Fruit fly (Drosophila melanogaster) whole organism, embryonic: ENCODE results near the gene Kpc1.

Experiments
- Aef1 ChIP-seq: fragments of 200-800 bp; sonication (Bioruptor generic); IDR thresholded peaks from 3 replicates; pipeline ENCODE4 v1.3.6; 2022; ENCODE audit warnings: missing biosample characterization, missing genetic modification characterization
- Asciz ChIP-seq: fragments of 200-800 bp; sonication (Bioruptor generic); optimal IDR thresholded peaks from 2 replicates; lab custom pipeline; 2017; ENCODE audit warnings: missing biosample characterization, mild to moderate bottlenecking, missing genetic modification characterization, missing genetic modification reagents
- C15 ChIP-seq: fragments of 200-800 bp; sonication (Bioruptor generic); IDR thresholded peaks from 3 replicates; pipeline ENCODE4 v1.3.6; 2022; ENCODE audit warnings: missing biosample characterization, missing genetic modification characterization
- CG10565 ChIP-seq: fragments of 200-800 bp; sonication (Bioruptor generic); optimal IDR thresholded peaks from 3 replicates; lab custom pipeline; 2016; ENCODE audit warnings: missing biosample characterization, mild to moderate bottlenecking, missing genetic modification characterization
- CG12942 ChIP-seq: fragments of 200-800 bp; sonication (Bioruptor generic); optimal IDR thresholded peaks from 3 replicates; lab custom pipeline; 2016; ENCODE audit warnings: missing biosample characterization, missing genetic modification characterization
- CG13123 ChIP-seq: fragments of 200-800 bp; sonication (Bioruptor generic); optimal IDR thresholded peaks from 2 replicates; lab custom pipeline; 2016; ENCODE audit warnings: missing biosample characterization, missing genetic modification characterization
- CG14050 ChIP-seq: fragments of 200-800 bp; sonication (Bioruptor generic); IDR thresholded peaks from 3 replicates; pipeline ENCODE4 v1.3.6; 2022; ENCODE audit warnings: missing biosample characterization, missing genetic modification characterization
- CG15696 ChIP-seq: fragments of 200-800 bp; sonication (Bioruptor generic); optimal IDR thresholded peaks from 2 replicates; lab custom pipeline; 2019; ENCODE audit warnings: missing biosample characterization, mild to moderate bottlenecking, missing genetic modification characterization, moderate library complexity
- CG18011 ChIP-seq: fragments of 200-800 bp; sonication (Bioruptor generic); optimal IDR thresholded peaks from 2 replicates; lab custom pipeline; 2017; ENCODE audit warnings: missing biosample characterization, missing genetic modification characterization, mild to moderate bottlenecking, moderate library complexity, missing genotype
- CG18764 ChIP-seq: fragments of 200-800 bp; sonication (Bioruptor generic); optimal IDR thresholded peaks from 3 replicates; lab custom pipeline; 2016; ENCODE audit warnings: missing biosample characterization, missing genetic modification characterization
- CG2116 ChIP-seq: fragments of 200-800 bp; sonication (Bioruptor generic); optimal IDR thresholded peaks from 3 replicates; lab custom pipeline; 2018; ENCODE audit warnings: missing biosample characterization, mild to moderate bottlenecking, missing genetic modification characterization
- CG30403 ChIP-seq: fragments of 200-800 bp; sonication (Bioruptor generic); optimal IDR thresholded peaks from 3 replicates; lab custom pipeline; 2016; ENCODE audit warnings: missing biosample characterization, missing genetic modification characterization
- CG3407 ChIP-seq: fragments of 200-800 bp; sonication (Bioruptor generic); optimal IDR thresholded peaks from 2 replicates; lab custom pipeline; 2018; ENCODE audit warnings: missing biosample characterization, mild to moderate bottlenecking, missing genetic modification characterization
- CG4617 ChIP-seq: fragments of 200-800 bp; sonication (Bioruptor generic); optimal IDR thresholded peaks from 3 replicates; lab custom pipeline; 2016; ENCODE audit warnings: missing biosample characterization, missing genetic modification characterization, borderline replicate concordance
- CG7271 ChIP-seq: fragments of 200-800 bp; sonication (Bioruptor generic); optimal IDR thresholded peaks from 2 replicates; lab custom pipeline; 2018; ENCODE audit warnings: missing biosample characterization, mild to moderate bottlenecking, missing genetic modification characterization, moderate library complexity
- CG7556 ChIP-seq: fragments of 200-800 bp; sonication (Bioruptor generic); optimal IDR thresholded peaks from 2 replicates; lab custom pipeline; 2017; ENCODE audit warnings: missing biosample characterization, mild to moderate bottlenecking, missing genetic modification characterization
- CG7745 ChIP-seq: fragments of 200-800 bp; sonication (Bioruptor generic); optimal IDR thresholded peaks from 2 replicates; lab custom pipeline; 2018; ENCODE audit warnings: missing biosample characterization, mild to moderate bottlenecking, missing genetic modification characterization, moderate library complexity
- CG9817 ChIP-seq: fragments of 200-800 bp; sonication (Bioruptor generic); optimal IDR thresholded peaks from 2 replicates; lab custom pipeline; 2018; ENCODE audit warnings: missing biosample characterization, mild to moderate bottlenecking, missing genetic modification characterization, moderate library complexity
- D19A ChIP-seq: fragments of 200-800 bp; optimal IDR thresholded peaks from 3 replicates; lab custom pipeline; 2019; ENCODE audit warnings: missing biosample characterization, mild to moderate bottlenecking, missing genetic modification characterization, moderate library complexity
- Dip2 ChIP-seq: fragments of 200-800 bp; sonication (Bioruptor generic); IDR thresholded peaks from 2 replicates; pipeline ENCODE4 v1.3.6; 2022; ENCODE audit warnings: missing biosample characterization, missing genetic modification characterization
- E2f1 ChIP-seq: fragments of 200-800 bp; sonication (Bioruptor generic); IDR thresholded peaks from 2 replicates; pipeline ENCODE4 v1.3.6; 2022; ENCODE audit warnings: missing biosample characterization, missing genetic modification characterization
- Eip74EF ChIP-seq, 2 experiments: fragments of 200-800 bp in 1 of 2; fragments of >200 bp in 1 of 2; sonication (Bioruptor generic) in 1 of 2; optimal IDR thresholded peaks; 2 replicates each; lab custom pipeline; 2017 to 2019; ENCODE audit warnings: missing biosample characterization in 2 of 2, missing genetic modification characterization in 2 of 2, mild to moderate bottlenecking in 1 of 2, moderate library complexity in 1 of 2
- Gsc ChIP-seq: fragments of 200-800 bp; sonication (Bioruptor generic); IDR thresholded peaks from 2 replicates; pipeline ENCODE4 v1.3.6; 2022; ENCODE audit warnings: missing biosample characterization, missing genetic modification characterization
- Mad ChIP-seq: fragments of 200-800 bp; sonication (Bioruptor generic); optimal IDR thresholded peaks from 2 replicates; lab custom pipeline; 2016; ENCODE audit warnings: missing biosample characterization, missing genetic modification characterization
- Poxn ChIP-seq: fragments of 200-800 bp; sonication (Bioruptor generic); IDR thresholded peaks from 2 replicates; pipeline ENCODE4 v1.3.6; 2022; ENCODE audit warnings: missing biosample characterization, missing genetic modification characterization
- Side ChIP-seq: fragments of 200-800 bp; sonication (Bioruptor generic); optimal IDR thresholded peaks from 2 replicates; lab custom pipeline; 2016; ENCODE audit warnings: missing biosample characterization, missing genetic modification characterization
- bbx ChIP-seq: fragments of 200-800 bp; sonication (Bioruptor generic); IDR thresholded peaks from 2 replicates; pipeline ENCODE4 v1.3.6; 2022; ENCODE audit warnings: missing biosample characterization, missing genetic modification characterization; ENCODE audit not compliant: partially characterized antibody
- bowl ChIP-seq: fragments of 200-800 bp; sonication (Bioruptor generic); IDR thresholded peaks from 2 replicates; pipeline ENCODE4 v1.3.6; 2022; ENCODE audit warnings: missing biosample characterization, missing genetic modification characterization
- crol ChIP-seq: fragments of 200-800 bp; sonication (Bioruptor generic); IDR thresholded peaks from 2 replicates; pipeline ENCODE4 v1.3.6; 2022; ENCODE audit warnings: missing biosample characterization, missing genetic modification characterization
- en ChIP-seq: fragments of 200-800 bp; sonication (Bioruptor generic); optimal IDR thresholded peaks from 2 replicates; lab custom pipeline; 2016; ENCODE audit warnings: missing biosample characterization, missing genetic modification characterization
- eve ChIP-seq, 2 experiments: fragments of >200 bp; optimal IDR thresholded peaks; 2 replicates each; lab custom pipeline; 2017; ENCODE audit warnings: missing biosample characterization in 2 of 2, missing genetic modification characterization in 2 of 2
- eyg ChIP-seq: fragments of 200-800 bp; sonication (Bioruptor generic); optimal IDR thresholded peaks from 3 replicates; lab custom pipeline; 2016; ENCODE audit warnings: missing biosample characterization, missing genetic modification characterization
- gro ChIP-seq: fragments of 200-800 bp; sonication (Bioruptor generic); optimal IDR thresholded peaks from 2 replicates; lab custom pipeline; 2016; ENCODE audit warnings: missing biosample characterization, missing genetic modification characterization
- hkb ChIP-seq, 2 experiments: fragments of 200-800 bp in 1 of 2; fragments of >200 bp in 1 of 2; sonication (Bioruptor generic) in 1 of 2; IDR thresholded peaks in 1 of 2; optimal IDR thresholded peaks in 1 of 2; 2 replicates each; pipeline versions ENCODE4 v1.3.6 to Lab custom; 2017 to 2022; ENCODE audit warnings: missing biosample characterization in 1 of 2, missing genetic modification characterization in 1 of 2
- ind ChIP-seq: fragments of 200-800 bp; sonication (Bioruptor generic); optimal IDR thresholded peaks from 3 replicates; lab custom pipeline; 2016; ENCODE audit warnings: missing biosample characterization, missing genetic modification characterization
- insv ChIP-seq, 2 experiments: fragments of 200-800 bp; sonication (Bioruptor generic); optimal IDR thresholded peaks; 3 replicates each; lab custom pipeline; 2016 to 2018; ENCODE audit warnings: missing biosample characterization in 2 of 2, missing genetic modification characterization in 2 of 2
- kni ChIP-seq: fragments of 200-800 bp; sonication (Bioruptor generic); optimal IDR thresholded peaks from 3 replicates; lab custom pipeline; 2017; ENCODE audit warnings: mild to moderate bottlenecking, missing biosample characterization, missing genetic modification reagents, missing genetic modification characterization
- knrl ChIP-seq: fragments of 200-800 bp; sonication (Bioruptor generic); IDR thresholded peaks from 3 replicates; pipeline ENCODE4 v1.3.6; 2022; ENCODE audit warnings: missing biosample characterization, missing genetic modification characterization; ENCODE audit not compliant: partially characterized antibody
- nau ChIP-seq: fragments of 200-800 bp; sonication (Bioruptor generic); optimal IDR thresholded peaks from 3 replicates; lab custom pipeline; 2017; ENCODE audit warnings: missing biosample characterization, mild to moderate bottlenecking, missing genetic modification characterization, missing genetic modification reagents
- nerfin-1 ChIP-seq: fragments of 200-800 bp; sonication (Bioruptor generic); optimal IDR thresholded peaks from 3 replicates; lab custom pipeline; 2019; ENCODE audit warnings: missing biosample characterization, mild to moderate bottlenecking, missing genetic modification characterization, moderate library complexity
- pan ChIP-seq, 4 experiments: fragments of >200 bp in 3 of 4; fragments of 200-800 bp in 1 of 4; sonication (Bioruptor generic) in 1 of 4; optimal IDR thresholded peaks in 3 of 4; IDR thresholded peaks in 1 of 4; 2 replicates each; pipeline versions ENCODE4 v1.3.6 to Lab custom; 2017 to 2022; ENCODE audit warnings: missing biosample characterization in 2 of 4, missing genetic modification characterization in 2 of 4, mixed read lengths in 1 of 4
- repo ChIP-seq: fragments of 200-800 bp; sonication (Bioruptor generic); optimal IDR thresholded peaks from 2 replicates; lab custom pipeline; 2016; ENCODE audit warnings: missing biosample characterization, missing genetic modification characterization
- row ChIP-seq: fragments of 200-800 bp; sonication (Bioruptor generic); IDR thresholded peaks from 3 replicates; pipeline ENCODE4 v1.3.6; 2022; ENCODE audit warnings: missing biosample characterization, missing genetic modification characterization
- sens ChIP-seq: fragments of 200-800 bp; sonication (Bioruptor generic); peaks from one replicate; lab custom pipeline; 2016; ENCODE audit warnings: missing biosample characterization, missing genetic modification characterization
- sima ChIP-seq: fragments of 200-800 bp; sonication (Bioruptor generic); optimal IDR thresholded peaks from 2 replicates; lab custom pipeline; 2016; ENCODE audit warnings: missing biosample characterization, missing genetic modification characterization
- tgo ChIP-seq: fragments of 200-800 bp; sonication (Bioruptor generic); IDR thresholded peaks from 3 replicates; pipeline ENCODE4 v1.3.6; 2022; ENCODE audit warnings: missing biosample characterization, missing genetic modification characterization
- wek ChIP-seq: fragments of 200-800 bp; sonication (Bioruptor generic); optimal IDR thresholded peaks from 3 replicates; lab custom pipeline; 2018; ENCODE audit warnings: missing biosample characterization, mild to moderate bottlenecking, missing genetic modification characterization, moderate library complexity
- z ChIP-seq: fragments of 200-800 bp; sonication (Bioruptor generic); IDR thresholded peaks from 3 replicates; pipeline ENCODE4 v1.3.6; 2022; ENCODE audit warnings: missing biosample characterization, missing genetic modification characterization

The Kpc1 gene

dm6 chr3R:15208712-15209499 lies 12.9 kb upstream of the Kpc1 start, which contains the start of the genes Spn88Eb and Mau2 (continued):
- TF ChIP-seq CG14050 (GFP tag; lab: Robert Waterston, UW): peak; percentile 34; the same call in 2 of the 3 replicates
- TF ChIP-seq CG7745 (tag; lab: Kevin White, UChicago): no peak
- no peak for TF ChIP-seq eve (GFP tag; optimal IDR thresholded peaks at IDR 0.05; lab: Kevin White, UChicago)
- no peak for TF ChIP-seq C15
- peak; percentile 82 for TF ChIP-seq knrl
- TF ChIP-seq bowl (GFP tag; lab: Robert Waterston, UW): no peak
- TF ChIP-seq E2f1: peak; percentile 72
- TF ChIP-seq gro (GFP tag; lab: Kevin White, UChicago): peak; percentile 78
- peak; percentile 59 for TF ChIP-seq CG7556 (GFP tag; lab: Kevin White, UChicago)
- TF ChIP-seq Asciz (GFP tag; lab: Kevin White, UChicago): no peak
- peak; percentile 48 for TF ChIP-seq Mad (GFP tag; lab: Kevin White, UChicago)
- TF ChIP-seq nau: no peak
- no peak for TF ChIP-seq kni (GFP tag; lab: Kevin White, UChicago)
- TF ChIP-seq hkb (optimal IDR thresholded peaks at IDR 0.05; lab: Kevin White, UChicago): no peak
- TF ChIP-seq hkb (GFP tag; IDR thresholded peaks at IDR 0.05; lab: Robert Waterston, UW): peak; percentile 19; the same call in 1 of the 2 replicates
- TF ChIP-seq crol (GFP tag; lab: Robert Waterston, UW): no peak
- TF ChIP-seq sima (GFP tag; lab: Kevin White, UChicago): no peak
- peak; percentile 74 for TF ChIP-seq CG4617 (GFP tag; lab: Kevin White, UChicago)
- TF ChIP-seq nerfin-1 (tag; lab: Kevin White, UChicago): no peak
- no peak for TF ChIP-seq wek (GFP tag; lab: Kevin White, UChicago)
- TF ChIP-seq pan (optimal IDR thresholded peaks at IDR 0.05; lab: Kevin White, UChicago): no peak
- TF ChIP-seq pan (GFP tag; optimal IDR thresholded peaks at IDR 0.05 in 1 of 2, IDR thresholded peaks at IDR 0.05 in 1 of 2): peak in 1 of 2 experiments; percentile 72
- peak; percentile 89 for TF ChIP-seq sens (GFP tag; lab: Kevin White, UChicago)
- TF ChIP-seq Gsc (GFP tag; lab: Robert Waterston, UW): peak; percentile 30; the same call in 1 of the 2 replicates
- peak; percentile 23 for TF ChIP-seq CG18011 (GFP tag; lab: Kevin White, UChicago)
- TF ChIP-seq repo (GFP tag; lab: Kevin White, UChicago): peak; percentile 23
- no peak for TF ChIP-seq D19A (tag; lab: Kevin White, UChicago)
- no peak for TF ChIP-seq CG10565 (GFP tag; lab: Kevin White, UChicago)
- TF ChIP-seq Dip2: no peak
- peak; percentile 48 for TF ChIP-seq CG18764 (GFP tag; lab: Kevin White, UChicago)
- peak; percentile 31 for TF ChIP-seq CG3407 (GFP tag; lab: Kevin White, UChicago)
- TF ChIP-seq ind (GFP tag; lab: Kevin White, UChicago): peak; percentile 77
- peak in 1 of 2 experiments; percentile 64 for TF ChIP-seq insv (GFP tag; optimal IDR thresholded peaks at IDR 0.05; lab: Kevin White, UChicago)
- TF ChIP-seq CG7271 (tag; lab: Kevin White, UChicago): no peak
- peak; percentile 37 for TF ChIP-seq CG13123 (GFP tag; lab: Kevin White, UChicago)
- TF ChIP-seq Side (GFP tag; lab: Kevin White, UChicago): peak; percentile 20
- peak; percentile 61 for TF ChIP-seq CG12942
- TF ChIP-seq z (GFP tag; lab: Robert Waterston, UW): no peak
- TF ChIP-seq CG15696 (tag; lab: Kevin White, UChicago): peak; percentile 48
- TF ChIP-seq Eip74EF (GFP tag; optimal IDR thresholded peaks at IDR 0.05; lab: Kevin White, UChicago): no peak
- TF ChIP-seq Poxn (GFP tag; lab: Robert Waterston, UW): no peak
- TF ChIP-seq CG30403: peak; percentile 81
- TF ChIP-seq row (GFP tag; lab: Robert Waterston, UW): peak; percentile 97
- peak; percentile 37 for TF ChIP-seq eyg (GFP tag; lab: Kevin White, UChicago)
- TF ChIP-seq tgo (GFP tag; lab: Robert Waterston, UW): peak; percentile 59
- TF ChIP-seq CG9817: peak; percentile 71
- TF ChIP-seq Aef1 (GFP tag; lab: Robert Waterston, UW): peak; percentile 69
- TF ChIP-seq bbx (GFP tag; lab: Robert Waterston, UW): peak; percentile 59; the same call in 1 of the 2 replicates
- TF ChIP-seq en (GFP tag; lab: Kevin White, UChicago): no peak
- peak; percentile 58 for TF ChIP-seq CG2116 (GFP tag; lab: Kevin White, UChicago)
